Fruit fly (Drosophila melanogaster): ENCODE measurements around the gene rdx.

rdx gene

dm6 chr3R:14077026-14077425 lies 45.2 kb upstream of the rdx start (continued):
- TF ChIP-seq Pdp1 (GFP tag; optimal IDR thresholded peaks at IDR 0.05) (peak in 1 of 2 experiments; percentile 33), MTF-1 (GFP tag; optimal IDR thresholded peaks at IDR 0.05; ENCODE audit: borderline replicate concordance) (no peak), CG32767 (GFP tag; IDR thresholded peaks at IDR 0.05) (no peak), CG3065 (GFP tag; optimal IDR thresholded peaks at IDR 0.05) (no peak), yki (optimal IDR thresholded peaks at IDR 0.05) (no peak), CG3847 (GFP tag; IDR thresholded peaks at IDR 0.05) (peak; percentile 25; the same call in 1 of the 2 replicates), CG13287 (GFP tag; IDR thresholded peaks at IDR 0.05; ENCODE audit: partially characterized antibody) (no peak), schlank (tag; optimal IDR thresholded peaks at IDR 0.05) (no peak), Neu2 (GFP tag; optimal IDR thresholded peaks at IDR 0.05; ENCODE audit: borderline replicate concordance) (no peak), bigmax (GFP tag; optimal IDR thresholded peaks at IDR 0.05) (no peak), bsh (GFP tag; optimal IDR thresholded peaks at IDR 0.05) (peak in 1 of 2 experiments; percentile 31), CG2116 (GFP tag; optimal IDR thresholded peaks at IDR 0.05) (no peak), CG18476 (GFP tag; optimal IDR thresholded peaks at IDR 0.05) (no peak), Asciz (GFP tag; optimal IDR thresholded peaks at IDR 0.05) (peak; percentile 14), MESR4 (GFP tag; optimal IDR thresholded peaks at IDR 0.05) (no peak), CG2678 (tag; optimal IDR thresholded peaks at IDR 0.05) (peak; percentile 60), fru (optimal IDR thresholded peaks at IDR 0.05) (no peak), Hmr (GFP tag; optimal IDR thresholded peaks at IDR 0.05) (no peak), Med (GFP tag) (peak; percentile 82), lilli (GFP tag; optimal IDR thresholded peaks at IDR 0.05) (peak; percentile 7), corto (GFP tag; optimal IDR thresholded peaks at IDR 0.05) (no peak), chinmo (GFP tag; IDR thresholded peaks at IDR 0.05; ENCODE audit: partially characterized antibody) (no peak), zf30C (GFP tag; optimal IDR thresholded peaks at IDR 0.05) (no peak), Lim3 (GFP tag; IDR thresholded peaks at IDR 0.05) (no peak), CG8359 (GFP tag; optimal IDR thresholded peaks at IDR 0.05; ENCODE audit: borderline replicate concordance) (no peak), CG11398 (GFP tag; optimal IDR thresholded peaks at IDR 0.05) (no peak), tgo (GFP tag; IDR thresholded peaks at IDR 0.05) (peak; percentile 60; the same call in 1 of the 3 replicates), CG10267 (tag; optimal IDR thresholded peaks at IDR 0.05) (peak; percentile 4), CG4328 (GFP tag; optimal IDR thresholded peaks at IDR 0.05) (peak; percentile 6), Drgx (GFP tag; IDR thresholded peaks at IDR 0.05) (peak; percentile 69), CG7963 (GFP tag; IDR thresholded peaks at IDR 0.05; ENCODE audit: partially characterized antibody) (no peak), Hsf (GFP tag; optimal IDR thresholded peaks at IDR 0.05) (no peak), klu (GFP tag; IDR thresholded peaks at IDR 0.05) (no peak), Atf3 (GFP tag; optimal IDR thresholded peaks at IDR 0.05) (no peak), abd-A (tag; optimal IDR thresholded peaks at IDR 0.05) (no peak), salm (tag; optimal IDR thresholded peaks at IDR 0.05) (no peak), CG42726 (GFP tag; IDR thresholded peaks at IDR 0.05; ENCODE audit: partially characterized antibody) (no peak), wek (GFP tag; optimal IDR thresholded peaks at IDR 0.05) (no peak), chn (GFP tag; optimal IDR thresholded peaks at IDR 0.05) (no peak), Sin3A (optimal IDR thresholded peaks at IDR 0.05) (no peak), jumu (GFP tag; optimal IDR thresholded peaks at IDR 0.05) (no peak), Doc3 (GFP tag; IDR thresholded peaks at IDR 0.05; ENCODE audit: partially characterized antibody) (no peak), CG8924 (tag; optimal IDR thresholded peaks at IDR 0.05) (no peak), phol (tag; optimal IDR thresholded peaks at IDR 0.05) (peak; percentile 45), CG16815 (GFP tag; optimal IDR thresholded peaks at IDR 0.05) (no peak), CG2120 (GFP tag; optimal IDR thresholded peaks at IDR 0.05) (no peak), wor (GFP tag; IDR thresholded peaks at IDR 0.05) (no peak), fd102C (GFP tag; optimal IDR thresholded peaks at IDR 0.05) (no peak), CG13424 (tag; optimal IDR thresholded peaks at IDR 0.05) (peak; percentile 34), CG7271 (tag; optimal IDR thresholded peaks at IDR 0.05) (no peak), CG8478 (optimal IDR thresholded peaks at IDR 0.05) (no peak)

All from whole organism, embryonic.